Worm (Caenorhabditis elegans) whole organism, mixed stage, embryonic: ENCODE data around the gene fbxa-73.
"Not testable (repeated sequence)": the region's sequence is repeated elsewhere in the genome, so short reads cannot be mapped to it uniquely, and the experiment has no call there.

Source experiments
- M03D4.4 ChIP-seq: sonication (generic microtip); optimal IDR thresholded peaks from 2 replicates; lab custom pipeline; 2017; ENCODE audit warnings: mild to moderate bottlenecking, missing genetic modification characterization, missing compliant biosample characterization
- bed-3 ChIP-seq: fragments of 200-800 bp; sonication (Bioruptor generic); optimal IDR thresholded peaks from 3 replicates; lab custom pipeline; 2018; ENCODE audit warnings: mild to moderate bottlenecking, missing genetic modification characterization, moderate library complexity, missing compliant biosample characterization
- blmp-1 ChIP-seq: fragments of 150-350 bp; optimal IDR thresholded peaks from 2 replicates; lab custom pipeline; 2014; ENCODE audit warnings: missing biosample characterization, missing genetic modification characterization
- ceh-39 ChIP-seq: fragments of 150-350 bp; optimal IDR thresholded peaks from 2 replicates; lab custom pipeline; 2014; ENCODE audit warnings: missing biosample characterization, missing genetic modification characterization
- ceh-43 ChIP-seq: fragments of 200-800 bp; sonication (Bioruptor generic); optimal IDR thresholded peaks from 2 replicates; lab custom pipeline; 2018; ENCODE audit warnings: mild to moderate bottlenecking, missing genetic modification characterization, moderate library complexity, missing compliant biosample characterization
- ceh-83 ChIP-seq: fragments of 200-800 bp; sonication (Bioruptor generic); optimal IDR thresholded peaks from 2 replicates; lab custom pipeline; 2018; ENCODE audit warnings: mild to moderate bottlenecking, missing genetic modification characterization, missing compliant biosample characterization
- ces-1 ChIP-seq: fragments of 150-350 bp; optimal IDR thresholded peaks from 2 replicates; lab custom pipeline; 2014; ENCODE audit warnings: missing biosample characterization, missing genetic modification reagents, missing genetic modification characterization
- cnd-1 ChIP-seq: fragments of 200-800 bp; sonication (Bioruptor generic); optimal IDR thresholded peaks from 2 replicates; lab custom pipeline; 2018; ENCODE audit warnings: mild to moderate bottlenecking, missing genetic modification characterization, missing compliant biosample characterization
- drap-1 ChIP-seq: fragments of 200-800 bp; sonication (Bioruptor generic); optimal IDR thresholded peaks from 3 replicates; lab custom pipeline; 2018; ENCODE audit warnings: mild to moderate bottlenecking, missing genetic modification characterization, missing compliant biosample characterization
- elt-1 ChIP-seq: sonication (generic microtip); optimal IDR thresholded peaks from 2 replicates; lab custom pipeline; 2017; ENCODE audit warnings: missing genetic modification characterization, mild to moderate bottlenecking, missing compliant biosample characterization, antibody characterized with exemption, moderate library complexity, borderline replicate concordance; ENCODE audit not compliant: insufficient read depth
- flh-1 ChIP-seq: fragments of 200-800 bp; sonication (Bioruptor generic); optimal IDR thresholded peaks from 2 replicates; lab custom pipeline; 2018; ENCODE audit warnings: mild to moderate bottlenecking, missing genetic modification characterization, moderate library complexity, missing compliant biosample characterization
- ham-2 ChIP-seq: fragments of 200-800 bp; sonication (Bioruptor generic); optimal IDR thresholded peaks from 2 replicates; lab custom pipeline; 2018; ENCODE audit warnings: mild to moderate bottlenecking, missing genetic modification characterization, missing compliant biosample characterization
- hlh-1 ChIP-seq: fragments of 150-350 bp; optimal IDR thresholded peaks from 2 replicates; lab custom pipeline; 2014; ENCODE audit warnings: missing biosample characterization, missing genetic modification reagents, missing genetic modification characterization
- lin-13 ChIP-seq: fragments of 150-350 bp; optimal IDR thresholded peaks from 2 replicates; lab custom pipeline; 2014; ENCODE audit warnings: missing biosample characterization, missing genetic modification characterization
- lin-32 ChIP-seq: fragments of 200-800 bp; sonication (Bioruptor generic); optimal IDR thresholded peaks from 2 replicates; lab custom pipeline; 2018; ENCODE audit warnings: mild to moderate bottlenecking, missing genetic modification characterization, missing compliant biosample characterization
- mab-5 ChIP-seq: fragments of 150-350 bp; optimal IDR thresholded peaks from 2 replicates; lab custom pipeline; 2014; ENCODE audit warnings: missing biosample characterization, missing genetic modification characterization
- mep-1 ChIP-seq: fragments of 150-350 bp; optimal IDR thresholded peaks from 2 replicates; lab custom pipeline; 2017; ENCODE audit warnings: missing biosample characterization, missing genetic modification reagents, missing genetic modification characterization, inconsistent platforms
- nhr-2 ChIP-seq: fragments of 150-350 bp; optimal IDR thresholded peaks from 2 replicates; lab custom pipeline; 2014; ENCODE audit warnings: missing biosample characterization, missing genetic modification characterization
- nhr-237 ChIP-seq: fragments of 150-350 bp; optimal IDR thresholded peaks from 2 replicates; lab custom pipeline; 2014; ENCODE audit warnings: missing biosample characterization, missing genetic modification characterization
- nhr-28 ChIP-seq: fragments of 150-350 bp; optimal IDR thresholded peaks from 2 replicates; lab custom pipeline; 2014; ENCODE audit warnings: missing biosample characterization, missing genetic modification characterization
- nhr-76 ChIP-seq: sonication (generic microtip); optimal IDR thresholded peaks from 2 replicates; lab custom pipeline; 2017; ENCODE audit warnings: missing biosample characterization, missing genetic modification characterization
- snpc-4 ChIP-seq: fragments of 150-350 bp; optimal IDR thresholded peaks from 2 replicates; lab custom pipeline; 2014; ENCODE audit warnings: missing biosample characterization, missing genetic modification characterization
- sptf-1 ChIP-seq: sonication (generic microtip); optimal IDR thresholded peaks from 2 replicates; lab custom pipeline; 2017; ENCODE audit warnings: mild to moderate bottlenecking, missing genetic modification characterization, moderate library complexity, missing compliant biosample characterization
- tbx-8 ChIP-seq: fragments of 200-800 bp; sonication (Bioruptor generic); optimal IDR thresholded peaks from 2 replicates; lab custom pipeline; 2018; ENCODE audit warnings: mild to moderate bottlenecking, missing genetic modification characterization, moderate library complexity, missing compliant biosample characterization
- unc-120 ChIP-seq: sonication (generic microtip); optimal IDR thresholded peaks from 2 replicates; lab custom pipeline; 2017; ENCODE audit warnings: missing genetic modification characterization, missing compliant biosample characterization; ENCODE audit not compliant: poor library complexity, severe bottlenecking
- unc-39 ChIP-seq: fragments of 150-350 bp; optimal IDR thresholded peaks from 2 replicates; lab custom pipeline; 2014; ENCODE audit warnings: missing biosample characterization, missing genetic modification characterization
- unc-62 ChIP-seq: fragments of 150-350 bp; optimal IDR thresholded peaks from 2 replicates; lab custom pipeline; 2014; ENCODE audit warnings: missing biosample characterization, missing genetic modification reagents, missing genetic modification characterization
- zip-8 ChIP-seq: fragments of 150-350 bp; optimal IDR thresholded peaks from 2 replicates; lab custom pipeline; 2014; ENCODE audit warnings: missing biosample characterization, missing genetic modification characterization
- ztf-11 ChIP-seq: fragments of 150-350 bp; optimal IDR thresholded peaks from 2 replicates; lab custom pipeline; 2014; ENCODE audit warnings: missing biosample characterization, missing genetic modification characterization

The fbxa-73 gene

ce11 chrIII:2259329-2259728 lies 6.1 kb downstream of the fbxa-73 start:
- TF ChIP-seq flh-1, result no peak
- TF ChIP-seq nhr-237 (tag; lab: Kevin White, UChicago), result no peak
- no peak for TF ChIP-seq M03D4.4 (tag; lab: Kevin White, UChicago)
- no peak for TF ChIP-seq mab-5 (tag; lab: Kevin White, UChicago)
- TF ChIP-seq ces-1 (GFP tag; lab: Kevin White, UChicago), result no peak
- TF ChIP-seq, all 35 proteins: peak for 0

- TF ChIP-seq unc-120; nhr-2 (tag; lab: Kevin White, UChicago); unc-62 (GFP tag; lab: Kevin White, UChicago): not testable (repeated sequence)
Measured at ce11 chrIII:2261353-2261752, 8.1 kb downstream of the fbxa-73 start, which contains the start of gene fbxa-42. TSS of gene fbxa-42 (minus strand) at chrIII:2261453.

ce11 chrIII:2262942-2263341 lies 9.7 kb downstream of the fbxa-73 start, which contains the start of gene Y54F10BM.6:
TSS of gene Y54F10BM.6 (plus strand) at chrIII:2263242.
- no peak for TF ChIP-seq blmp-1 (tag; lab: Kevin White, UChicago)
- no peak for TF ChIP-seq lin-13 (tag; lab: Kevin White, UChicago)
- TF ChIP-seq ztf-11 (tag; lab: Kevin White, UChicago), result no peak
- peak; percentile 49 for TF ChIP-seq ceh-39 (tag; lab: Kevin White, UChicago)
- no peak for TF ChIP-seq ceh-83 (GFP tag; lab: Kevin White, UChicago)
- no peak for TF ChIP-seq sptf-1
- no peak for TF ChIP-seq nhr-76 (tag; lab: Kevin White, UChicago)
- TF ChIP-seq ces-1 (GFP tag; lab: Kevin White, UChicago), result no peak
- no peak for TF ChIP-seq unc-62 (GFP tag; lab: Kevin White, UChicago)
- no peak for TF ChIP-seq mep-1 (tag; lab: Kevin White, UChicago)
- TF ChIP-seq zip-8, result peak; percentile 6

- TF ChIP-seq ham-2 (GFP tag; lab: Kevin White, UChicago) (no peak), snpc-4 (tag; lab: Kevin White, UChicago) (no peak), M03D4.4 (tag; lab: Kevin White, UChicago) (no peak), unc-39 (tag; lab: Kevin White, UChicago) (no peak), tbx-8 (no peak), sptf-1 (no peak), blmp-1 (tag; lab: Kevin White, UChicago) (no peak), cnd-1 (no peak), nhr-2 (tag; lab: Kevin White, UChicago) (no peak), unc-62 (GFP tag; lab: Kevin White, UChicago) (no peak), ceh-43 (GFP tag; lab: Kevin White, UChicago) (no peak), elt-1 (tag; lab: Kevin White, UChicago) (no peak), ztf-11 (tag; lab: Kevin White, UChicago) (no peak)
Measured at ce11 chrIII:2265986-2266701, 12.9 kb downstream of the fbxa-73 start, which contains the start of gene fbxa-9. TSS of gene fbxa-9 (plus strand) at chrIII:2266651.

- TF ChIP-seq unc-39 (tag; lab: Kevin White, UChicago) (no peak), hlh-1 (tag; lab: Kevin White, UChicago) (no peak), flh-1 (no peak), ceh-83 (GFP tag; lab: Kevin White, UChicago) (no peak), blmp-1 (tag; lab: Kevin White, UChicago) (no peak), elt-1 (tag; lab: Kevin White, UChicago) (no peak)
Measured at ce11 chrIII:2272075-2272474, 18.8 kb downstream of the fbxa-73 start, which contains the start of gene fbxa-48. TSS of gene fbxa-48 (minus strand) at chrIII:2272175.

- no peak for TF ChIP-seq drap-1
- TF ChIP-seq, all 35 proteins: peak for 0
Measured at ce11 chrIII:2272732-2273131, 19.5 kb downstream of the fbxa-73 start, which contains the start of gene fbxa-39. TSS of gene fbxa-39 (plus strand) at chrIII:2273032.

ce11 chrIII:2276842-2277241 lies 23.6 kb downstream of the fbxa-73 start, which contains the start of gene Y54F10BM.21:
TSS of gene Y54F10BM.21 (plus strand) at chrIII:2277142.
- TF ChIP-seq ham-2 (GFP tag; lab: Kevin White, UChicago) (no peak), blmp-1 (tag; lab: Kevin White, UChicago) (no peak), ceh-43 (GFP tag; lab: Kevin White, UChicago) (no peak), lin-13 (tag; lab: Kevin White, UChicago) (no peak), lin-32 (GFP tag; lab: Kevin White, UChicago) (no peak), nhr-2 (tag; lab: Kevin White, UChicago) (no peak), ceh-83 (GFP tag; lab: Kevin White, UChicago) (no peak), cnd-1 (no peak), mep-1 (tag; lab: Kevin White, UChicago) (no peak), ceh-39 (tag; lab: Kevin White, UChicago) (no peak), nhr-28 (tag; lab: Kevin White, UChicago) (no peak), zip-8 (no peak), ztf-11 (tag; lab: Kevin White, UChicago) (no peak), mab-5 (tag; lab: Kevin White, UChicago) (no peak), snpc-4 (tag; lab: Kevin White, UChicago) (no peak), bed-3 (GFP tag; lab: Kevin White, UChicago) (no peak), tbx-8 (no peak), elt-1 (tag; lab: Kevin White, UChicago) (no peak), sptf-1 (no peak)
